Fruit fly (Drosophila melanogaster) whole organism, embryonic: ENCODE results near the gene Csk.

Experiments used
- BtbVII ChIP-seq: fragments of 200-800 bp; sonication (Bioruptor generic); optimal IDR thresholded peaks from 3 replicates; lab custom pipeline; 2017; ENCODE audit warnings: missing biosample characterization, mild to moderate bottlenecking, missing genetic modification characterization
- CG10267 ChIP-seq: fragments of 200-800 bp; sonication (Bioruptor generic); optimal IDR thresholded peaks from 2 replicates; lab custom pipeline; 2018; ENCODE audit warnings: missing biosample characterization, mild to moderate bottlenecking, missing genetic modification characterization, moderate library complexity
- CG10959 ChIP-seq: fragments of 200-800 bp; sonication (Bioruptor generic); IDR thresholded peaks from 2 replicates; pipeline ENCODE4 v1.3.6; 2022; ENCODE audit warnings: missing biosample characterization, missing genetic modification characterization
- CG12236 ChIP-seq: fragments of 200-800 bp; sonication (Bioruptor generic); optimal IDR thresholded peaks from 2 replicates; lab custom pipeline; 2016; ENCODE audit warnings: missing biosample characterization, missing genetic modification characterization
- CG13123 ChIP-seq: fragments of 200-800 bp; sonication (Bioruptor generic); optimal IDR thresholded peaks from 2 replicates; lab custom pipeline; 2016; ENCODE audit warnings: missing biosample characterization, missing genetic modification characterization
- CG13287 ChIP-seq: fragments of 200-800 bp; sonication (Bioruptor generic); IDR thresholded peaks from 2 replicates; pipeline ENCODE4 v1.3.6; 2022; ENCODE audit warnings: missing biosample characterization, missing genetic modification characterization; ENCODE audit not compliant: partially characterized antibody
- CG13624 ChIP-seq: fragments of 200-800 bp; sonication (Bioruptor generic); optimal IDR thresholded peaks from 2 replicates; lab custom pipeline; 2016; ENCODE audit warnings: missing biosample characterization, missing genetic modification characterization
- CG17612 ChIP-seq: fragments of 200-800 bp; sonication (Bioruptor generic); IDR thresholded peaks from 2 replicates; pipeline ENCODE4 v1.3.6; 2022; ENCODE audit warnings: missing biosample characterization, missing genetic modification characterization
- CG2875 ChIP-seq: fragments of 200-800 bp; sonication (Bioruptor generic); optimal IDR thresholded peaks from 2 replicates; lab custom pipeline; 2017; ENCODE audit warnings: missing biosample characterization, mild to moderate bottlenecking, missing genetic modification characterization, missing genetic modification reagents
- CG31224 ChIP-seq: fragments of 200-800 bp; sonication (Bioruptor generic); IDR thresholded peaks from 2 replicates; pipeline ENCODE4 v1.3.6; 2022; ENCODE audit warnings: missing biosample characterization, missing genetic modification characterization
- CG33557 ChIP-seq: fragments of 200-800 bp; sonication (Bioruptor generic); optimal IDR thresholded peaks from 2 replicates; lab custom pipeline; 2019; ENCODE audit warnings: missing biosample characterization, mild to moderate bottlenecking, missing genetic modification characterization, moderate library complexity
- CG4820 ChIP-seq: fragments of 200-800 bp; sonication (Bioruptor generic); optimal IDR thresholded peaks from 3 replicates; lab custom pipeline; 2016; ENCODE audit warnings: missing biosample characterization, missing genetic modification characterization
- CG7987 ChIP-seq: fragments of 200-800 bp; sonication (Bioruptor generic); optimal IDR thresholded peaks from 2 replicates; lab custom pipeline; 2018; ENCODE audit warnings: missing biosample characterization, mild to moderate bottlenecking, missing genetic modification characterization, moderate library complexity
- CG8290 ChIP-seq, 3 experiments: fragments of 200-800 bp; sonication (Bioruptor generic); optimal IDR thresholded peaks; 2 replicates each; lab custom pipeline; 2016 to 2019; ENCODE audit warnings: missing biosample characterization in 3 of 3, missing genetic modification characterization in 3 of 3, mild to moderate bottlenecking in 2 of 3, moderate library complexity in 1 of 3
- CrebB ChIP-seq: fragments of 200-800 bp; sonication (Bioruptor generic); optimal IDR thresholded peaks from 3 replicates; lab custom pipeline; 2018; ENCODE audit warnings: missing biosample characterization, mild to moderate bottlenecking, missing genetic modification characterization
- Dad ChIP-seq: fragments of 200-800 bp; sonication (Bioruptor generic); optimal IDR thresholded peaks from 3 replicates; lab custom pipeline; 2016; ENCODE audit warnings: missing biosample characterization, missing genetic modification characterization
- Doc2 ChIP-seq: fragments of 200-800 bp; sonication (Bioruptor generic); IDR thresholded peaks from 2 replicates; pipeline ENCODE4 v1.3.6; 2022; ENCODE audit warnings: missing biosample characterization, missing genetic modification characterization
- Drgx ChIP-seq: fragments of 200-800 bp; sonication (Bioruptor generic); IDR thresholded peaks from 2 replicates; pipeline ENCODE4 v1.3.6; 2022; ENCODE audit warnings: missing biosample characterization, missing genetic modification characterization
- Gsc ChIP-seq: fragments of 200-800 bp; sonication (Bioruptor generic); IDR thresholded peaks from 2 replicates; pipeline ENCODE4 v1.3.6; 2022; ENCODE audit warnings: missing biosample characterization, missing genetic modification characterization
- HLH54F ChIP-seq: fragments of 200-800 bp; sonication (Bioruptor generic); optimal IDR thresholded peaks from 3 replicates; lab custom pipeline; 2016; ENCODE audit warnings: missing biosample characterization, missing genetic modification characterization
- Hsf ChIP-seq: fragments of 200-800 bp; sonication (Bioruptor generic); optimal IDR thresholded peaks from 3 replicates; lab custom pipeline; 2016; ENCODE audit warnings: missing biosample characterization, missing genetic modification characterization
- Lhr ChIP-seq: fragments of 200-800 bp; sonication (Bioruptor generic); optimal IDR thresholded peaks from 3 replicates; lab custom pipeline; 2017; ENCODE audit warnings: mild to moderate bottlenecking, missing biosample characterization, missing genetic modification reagents, missing genetic modification characterization
- MTF-1 ChIP-seq: fragments of 200-800 bp; sonication (Bioruptor generic); optimal IDR thresholded peaks from 2 replicates; lab custom pipeline; 2018; ENCODE audit warnings: missing biosample characterization, mild to moderate bottlenecking, missing genetic modification characterization, borderline replicate concordance
- Neu2 ChIP-seq: fragments of 200-800 bp; sonication (Bioruptor generic); optimal IDR thresholded peaks from 3 replicates; lab custom pipeline; 2016; ENCODE audit warnings: missing biosample characterization, missing genetic modification characterization, borderline replicate concordance
- NfI ChIP-seq: fragments of 200-800 bp; sonication (Bioruptor generic); optimal IDR thresholded peaks from 3 replicates; lab custom pipeline; 2018; ENCODE audit warnings: missing biosample characterization, mild to moderate bottlenecking, missing genetic modification characterization, moderate library complexity
- Rfx ChIP-seq: fragments of 200-800 bp; sonication (Bioruptor generic); IDR thresholded peaks from 2 replicates; pipeline ENCODE4 v1.3.6; 2022; ENCODE audit warnings: missing biosample characterization, missing genetic modification characterization
- Six4 ChIP-seq: fragments of 200-800 bp; sonication (Bioruptor generic); optimal IDR thresholded peaks from 2 replicates; lab custom pipeline; 2016; ENCODE audit warnings: missing biosample characterization, missing genetic modification characterization
- Sry-β ChIP-seq: fragments of 200-800 bp; sonication (Bioruptor generic); optimal IDR thresholded peaks from 2 replicates; lab custom pipeline; 2018; ENCODE audit warnings: missing biosample characterization, mild to moderate bottlenecking, missing genetic modification characterization, moderate library complexity
- Stat92E ChIP-seq, 3 experiments: fragments of >200 bp in 2 of 3; fragments of 200-800 bp in 1 of 3; sonication (Bioruptor generic) in 1 of 3; optimal IDR thresholded peaks; 2 replicates each; lab custom pipeline; 2017 to 2019; ENCODE audit warnings: missing biosample characterization in 3 of 3, missing genetic modification characterization in 3 of 3, mild to moderate bottlenecking in 1 of 3, moderate library complexity in 1 of 3
- amos ChIP-seq: fragments of 200-800 bp; sonication (Bioruptor generic); IDR thresholded peaks from 2 replicates; pipeline ENCODE4 v1.3.6; 2022; ENCODE audit warnings: missing biosample characterization, missing genetic modification characterization; ENCODE audit not compliant: partially characterized antibody
- cas ChIP-seq: fragments of 200-800 bp; sonication (Bioruptor generic); IDR thresholded peaks from 2 replicates; pipeline ENCODE4 v1.3.6; 2022; ENCODE audit warnings: missing biosample characterization, missing genetic modification characterization
- corto ChIP-seq: fragments of 200-800 bp; sonication (Bioruptor generic); optimal IDR thresholded peaks from 2 replicates; lab custom pipeline; 2016; ENCODE audit warnings: missing biosample characterization, mild to moderate bottlenecking, missing genetic modification characterization, moderate library complexity
- croc ChIP-seq: fragments of 200-800 bp; sonication (Bioruptor generic); conservative IDR thresholded peaks from 3 replicates; pipeline ENCODE4 v1.3.6; 2022; ENCODE audit warnings: missing biosample characterization, missing genetic modification characterization
- crol ChIP-seq: fragments of 200-800 bp; sonication (Bioruptor generic); IDR thresholded peaks from 2 replicates; pipeline ENCODE4 v1.3.6; 2022; ENCODE audit warnings: missing biosample characterization, missing genetic modification characterization
- disco-r ChIP-seq: fragments of 200-800 bp; sonication (Bioruptor generic); optimal IDR thresholded peaks from 2 replicates; lab custom pipeline; 2016; ENCODE audit warnings: missing biosample characterization, missing genetic modification characterization
- dm ChIP-seq: fragments of 200-800 bp; sonication (Bioruptor generic); optimal IDR thresholded peaks from 3 replicates; lab custom pipeline; 2016; ENCODE audit warnings: missing biosample characterization, missing genetic modification characterization
- exex ChIP-seq: fragments of 200-800 bp; sonication (Bioruptor generic); optimal IDR thresholded peaks from 4 replicates; lab custom pipeline; 2018; ENCODE audit warnings: missing biosample characterization, mild to moderate bottlenecking, missing genetic modification characterization, moderate library complexity
- fd102C ChIP-seq: fragments of 200-800 bp; sonication (Bioruptor generic); optimal IDR thresholded peaks from 2 replicates; lab custom pipeline; 2018; ENCODE audit warnings: missing biosample characterization, mild to moderate bottlenecking, missing genetic modification characterization, moderate library complexity
- fd3F ChIP-seq: fragments of 200-800 bp; sonication (Bioruptor generic); optimal IDR thresholded peaks from 2 replicates; lab custom pipeline; 2018; ENCODE audit warnings: missing biosample characterization, mild to moderate bottlenecking, missing genetic modification characterization, moderate library complexity
- fd96Cb ChIP-seq: fragments of 200-800 bp; sonication (Bioruptor generic); optimal IDR thresholded peaks from 2 replicates; lab custom pipeline; 2018; ENCODE audit warnings: missing biosample characterization, mild to moderate bottlenecking, missing genetic modification characterization, moderate library complexity
- fru ChIP-seq: fragments of >200 bp; optimal IDR thresholded peaks from 2 replicates; lab custom pipeline; 2017
- grn ChIP-seq: fragments of 200-800 bp; sonication (Bioruptor generic); optimal IDR thresholded peaks from 3 replicates; lab custom pipeline; 2017; ENCODE audit warnings: missing biosample characterization, missing genetic modification characterization
- gsb-n ChIP-seq: fragments of 200-800 bp; sonication (Bioruptor generic); optimal IDR thresholded peaks from 3 replicates; lab custom pipeline; 2018; ENCODE audit warnings: missing biosample characterization, mild to moderate bottlenecking, missing genetic modification characterization
- hth ChIP-seq: fragments of >200 bp; optimal IDR thresholded peaks from 2 replicates; lab custom pipeline; 2017; ENCODE audit warnings: inconsistent platforms
- inv ChIP-seq: fragments of 200-800 bp; sonication (Bioruptor generic); IDR thresholded peaks from 2 replicates; pipeline ENCODE4 v1.3.6; 2022; ENCODE audit warnings: missing biosample characterization, missing genetic modification characterization; ENCODE audit not compliant: partially characterized antibody
- lab ChIP-seq: fragments of 200-800 bp; sonication (Bioruptor generic); optimal IDR thresholded peaks from 3 replicates; lab custom pipeline; 2017; ENCODE audit warnings: missing biosample characterization, missing genetic modification characterization, mild to moderate bottlenecking, moderate library complexity, missing genetic modification reagents
- lmd ChIP-seq: fragments of 200-800 bp; sonication (Bioruptor generic); IDR thresholded peaks from 2 replicates; pipeline ENCODE4 v1.3.6; 2022; ENCODE audit warnings: missing biosample characterization, missing genetic modification characterization
- oc ChIP-seq: fragments of 200-800 bp; sonication (Bioruptor generic); optimal IDR thresholded peaks from 2 replicates; lab custom pipeline; 2018; ENCODE audit warnings: missing biosample characterization, mild to moderate bottlenecking, missing genetic modification characterization, moderate library complexity
- pb ChIP-seq: fragments of 200-800 bp; sonication (Bioruptor generic); optimal IDR thresholded peaks from 3 replicates; lab custom pipeline; 2016; ENCODE audit warnings: missing biosample characterization, missing genetic modification characterization
- ro ChIP-seq: fragments of 200-800 bp; sonication (Bioruptor generic); IDR thresholded peaks from 2 replicates; pipeline ENCODE4 v1.3.6; 2022; ENCODE audit warnings: missing biosample characterization, missing genetic modification characterization

Csk gene

dm6 chr3R:11623025-11623424 is 27.5 kb downstream of the Csk start, which contains the start of gene CG14711 (continued):
- TF ChIP-seq CG31224 (GFP tag; lab: Robert Waterston, UW) (peak; percentile 69), CG8290 (GFP tag; optimal IDR thresholded peaks at IDR 0.05; lab: Kevin White, UChicago) (peak; percentile 64), CG8290 (tag; optimal IDR thresholded peaks at IDR 0.05; lab: Kevin White, UChicago) (peak in 1 of 2 experiments; percentile 76), Lhr (peak; percentile 69), Stat92E (GFP tag; optimal IDR thresholded peaks at IDR 0.05; lab: Kevin White, UChicago) (peak in 1 of 3 experiments; percentile 71), fd96Cb (peak; percentile 74), croc (peak; percentile 52; the same call in 2 of the 3 replicates), hth (lab: Kevin White, UChicago) (no peak), Hsf (GFP tag; lab: Kevin White, UChicago) (peak; percentile 89), CG13287 (GFP tag; lab: Robert Waterston, UW) (peak; percentile 92), CG10959 (GFP tag; lab: Robert Waterston, UW) (peak; percentile 73), exex (tag; lab: Kevin White, UChicago) (peak; percentile 60), inv (GFP tag; lab: Robert Waterston, UW) (peak; percentile 69), CrebB (tag; lab: Kevin White, UChicago) (peak; percentile 57), CG10267 (tag; lab: Kevin White, UChicago) (peak; percentile 83), CG2875 (GFP tag; lab: Kevin White, UChicago) (peak; percentile 74), disco-r (GFP tag; lab: Kevin White, UChicago) (no peak), CG7987 (GFP tag; lab: Kevin White, UChicago) (peak; percentile 66), Gsc (GFP tag; lab: Robert Waterston, UW) (no peak), CG12236 (GFP tag; lab: Kevin White, UChicago) (no peak), fd3F (peak; percentile 76), CG13123 (GFP tag; lab: Kevin White, UChicago) (peak; percentile 68), Sry-β (GFP tag; lab: Kevin White, UChicago) (no peak), NfI (GFP tag; lab: Kevin White, UChicago) (peak; percentile 85), corto (GFP tag; lab: Kevin White, UChicago) (no peak), cas (GFP tag; lab: Robert Waterston, UW) (peak; percentile 73), pb (GFP tag; lab: Kevin White, UChicago) (peak; percentile 10), Doc2 (GFP tag; lab: Robert Waterston, UW) (no peak), CG13624 (GFP tag; lab: Kevin White, UChicago) (peak; percentile 53), oc (tag; lab: Kevin White, UChicago) (peak; percentile 81), MTF-1 (GFP tag; lab: Kevin White, UChicago) (peak; percentile 70), lab (GFP tag; lab: Kevin White, UChicago) (no peak), fru (lab: Kevin White, UChicago) (no peak), ro (GFP tag; lab: Robert Waterston, UW) (no peak; the same call in 1 of the 2 replicates), gsb-n (tag; lab: Kevin White, UChicago) (no peak), CG4820 (GFP tag; lab: Kevin White, UChicago) (peak; percentile 83), amos (GFP tag; lab: Robert Waterston, UW) (peak; percentile 74), HLH54F (GFP tag; lab: Kevin White, UChicago) (peak; percentile 61), Rfx (GFP tag; lab: Robert Waterston, UW) (peak; percentile 88), dm (GFP tag; lab: Kevin White, UChicago) (peak; percentile 22), Drgx (GFP tag; lab: Robert Waterston, UW) (peak; percentile 67), fd102C (GFP tag; lab: Kevin White, UChicago) (peak; percentile 31), lmd (GFP tag; lab: Robert Waterston, UW) (peak; percentile 80), crol (GFP tag; lab: Robert Waterston, UW) (no peak), Six4 (peak; percentile 81), CG33557 (GFP tag; lab: Kevin White, UChicago) (peak; percentile 82), grn (peak; percentile 58), Dad (GFP tag; lab: Kevin White, UChicago) (peak; percentile 57), CG17612 (peak; percentile 63; the same call in 1 of the 2 replicates), Neu2 (GFP tag; lab: Kevin White, UChicago) (no peak), BtbVII (GFP tag; lab: Kevin White, UChicago) (peak; percentile 80)
